Fruit fly (Drosophila melanogaster): Measurements from ENCODE around the gene CG6999.

DNA sequence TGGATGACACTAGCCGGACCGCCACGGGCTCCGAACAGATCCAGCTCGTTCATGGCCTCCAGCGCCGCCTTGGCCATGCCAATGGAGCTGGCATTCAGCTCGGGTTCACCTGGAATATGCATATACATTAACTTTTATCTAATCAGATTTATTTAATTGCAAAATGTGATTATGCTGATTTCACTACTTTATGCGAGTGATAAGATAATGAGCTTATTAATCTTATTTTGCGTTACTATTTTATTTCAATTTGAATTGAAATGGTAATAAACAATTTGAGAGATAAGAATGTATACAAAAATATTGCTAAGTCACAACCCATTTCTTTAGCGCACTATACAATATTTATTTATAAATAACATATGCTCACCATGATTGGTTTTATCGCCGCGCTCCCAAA, 14.0 kb downstream of the CG6999 start:
- no peak for TF ChIP-seq CG32006 (GFP tag; optimal IDR thresholded peaks at IDR 0.05)
- TF ChIP-seq Sox102F (GFP tag; optimal IDR thresholded peaks at IDR 0.05): no peak
- no peak for TF ChIP-seq spab (GFP tag; optimal IDR thresholded peaks at IDR 0.05)

Data from whole organism, prepupa.